Worm (Caenorhabditis elegans): ENCODE measurements around the gene peli-1.

peli-1 gene

DNA sequence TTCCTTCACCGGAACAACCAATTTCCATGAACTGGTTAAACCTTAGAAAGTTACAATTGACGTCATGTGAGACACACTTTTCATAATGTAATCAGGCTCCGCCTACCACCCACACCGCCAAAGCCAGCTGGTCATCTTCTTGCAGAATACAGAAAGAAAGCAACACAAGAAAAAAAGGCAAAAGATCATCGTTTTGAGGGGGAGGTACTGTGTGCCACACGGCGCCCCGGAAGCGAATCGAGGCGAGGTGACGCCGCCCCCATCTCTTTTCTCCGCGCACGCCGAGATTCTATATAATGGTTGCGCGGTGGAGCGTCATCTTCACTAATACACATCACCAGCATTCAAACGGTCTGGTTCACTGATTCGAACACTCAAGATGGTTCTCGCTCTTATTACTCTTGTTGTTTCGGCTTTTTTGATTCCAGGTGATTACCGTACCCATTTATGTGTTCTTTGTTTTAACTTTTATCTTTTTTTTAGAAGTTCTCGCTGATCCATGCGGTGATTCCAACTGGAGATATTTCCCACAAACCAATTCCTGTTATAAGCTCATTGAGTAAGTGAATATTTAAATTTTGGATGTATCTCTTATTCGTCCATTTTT lies 5.7 kb upstream of the peli-1 start, which contains the start of gene clec-1:
Gene clec-1 (plus strand): TSS at position 320 of the 607 bp plus-strand sequence.
- no peak for TF ChIP-seq ceh-43 (GFP tag; optimal IDR thresholded peaks at IDR 0.05)
- no peak for TF ChIP-seq flh-1 (GFP tag; optimal IDR thresholded peaks at IDR 0.05)
- TF ChIP-seq ceh-39 (tag; optimal IDR thresholded peaks at IDR 0.05) = no peak
- TF ChIP-seq mls-2 (tag; optimal IDR thresholded peaks at IDR 0.05) = no peak
- no peak for TF ChIP-seq sem-2 (GFP tag; optimal IDR thresholded peaks at IDR 0.05)
- TF ChIP-seq nhr-237 (tag; optimal IDR thresholded peaks at IDR 0.05) = no peak
- no peak for TF ChIP-seq ces-1 (GFP tag; optimal IDR thresholded peaks at IDR 0.05)
- TF ChIP-seq snpc-4 (tag; optimal IDR thresholded peaks at IDR 0.05) = no peak
- no peak for TF ChIP-seq ham-2 (GFP tag; optimal IDR thresholded peaks at IDR 0.05)
- no peak for TF ChIP-seq zip-8 (tag; optimal IDR thresholded peaks at IDR 0.05)
- no peak for TF ChIP-seq sptf-1 (tag; optimal IDR thresholded peaks at IDR 0.05)
- no peak for TF ChIP-seq nhr-76 (tag; optimal IDR thresholded peaks at IDR 0.05)
- no peak for TF ChIP-seq unc-39 (tag; optimal IDR thresholded peaks at IDR 0.05)

DNA sequence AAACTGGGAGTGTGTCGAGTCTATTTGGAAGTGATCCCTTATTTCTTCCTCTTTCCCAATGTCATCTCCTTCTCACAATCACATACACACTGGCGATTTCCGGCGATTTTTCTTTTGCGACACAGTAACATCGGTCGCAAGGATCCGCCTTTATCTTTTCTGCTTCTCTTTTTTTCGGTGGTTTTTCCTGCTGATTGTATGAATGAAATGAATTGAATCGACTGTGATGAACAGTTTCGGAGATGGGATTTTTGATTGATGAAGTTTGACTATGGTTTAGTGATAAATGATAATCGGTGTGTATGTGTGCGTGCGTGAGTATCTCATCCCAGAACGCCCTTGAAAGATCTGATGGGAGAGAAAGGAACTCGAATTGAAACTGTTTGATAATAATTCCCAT lies 4.5 kb upstream of the peli-1 start:
- TF ChIP-seq hlh-1 (tag; optimal IDR thresholded peaks at IDR 0.05) = no peak
- no peak for TF ChIP-seq nhr-12 (tag; optimal IDR thresholded peaks at IDR 0.05)
- no peak for TF ChIP-seq ceh-39 (tag; optimal IDR thresholded peaks at IDR 0.05)
- no peak for TF ChIP-seq ces-1 (GFP tag; optimal IDR thresholded peaks at IDR 0.05)
- no peak for TF ChIP-seq nhr-28 (tag; optimal IDR thresholded peaks at IDR 0.05)
- TF ChIP-seq mls-2 (tag; optimal IDR thresholded peaks at IDR 0.05) = no peak
- TF ChIP-seq sptf-1 (tag; optimal IDR thresholded peaks at IDR 0.05) = no peak
- TF ChIP-seq elt-3 (tag; optimal IDR thresholded peaks at IDR 0.05) = no peak
- no peak for TF ChIP-seq lin-13 (tag; optimal IDR thresholded peaks at IDR 0.05)
- TF ChIP-seq blmp-1 (tag; optimal IDR thresholded peaks at IDR 0.05) = no peak
- TF ChIP-seq mep-1 (tag; optimal IDR thresholded peaks at IDR 0.05) = no peak

DNA sequence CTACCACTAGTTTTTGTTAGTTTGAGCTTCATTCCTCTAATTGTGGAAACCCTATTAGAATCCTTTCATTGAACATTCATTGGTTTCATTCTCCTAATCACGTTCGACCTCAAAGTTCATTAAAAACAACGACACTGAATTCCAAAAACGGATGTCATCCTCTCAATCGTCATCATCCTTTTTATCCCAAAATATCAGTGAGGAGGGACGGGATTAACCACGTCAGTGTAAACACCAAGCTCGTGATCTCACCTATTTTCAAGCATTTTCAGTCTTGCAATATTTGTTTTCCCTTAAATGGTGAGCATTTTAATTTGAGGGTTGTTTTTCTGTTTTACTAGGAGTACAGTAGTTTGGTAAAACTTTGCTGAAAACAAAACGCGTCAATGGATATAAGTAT lies 1.1 kb upstream of the peli-1 start:
- TF ChIP-seq nhr-76 (tag; optimal IDR thresholded peaks at IDR 0.05) (no peak), ceh-43 (GFP tag; optimal IDR thresholded peaks at IDR 0.05) (no peak), unc-39 (tag; optimal IDR thresholded peaks at IDR 0.05) (no peak), elt-3 (tag; optimal IDR thresholded peaks at IDR 0.05) (no peak), drap-1 (GFP tag; optimal IDR thresholded peaks at IDR 0.05) (no peak), nhr-28 (tag; optimal IDR thresholded peaks at IDR 0.05) (no peak)

DNA sequence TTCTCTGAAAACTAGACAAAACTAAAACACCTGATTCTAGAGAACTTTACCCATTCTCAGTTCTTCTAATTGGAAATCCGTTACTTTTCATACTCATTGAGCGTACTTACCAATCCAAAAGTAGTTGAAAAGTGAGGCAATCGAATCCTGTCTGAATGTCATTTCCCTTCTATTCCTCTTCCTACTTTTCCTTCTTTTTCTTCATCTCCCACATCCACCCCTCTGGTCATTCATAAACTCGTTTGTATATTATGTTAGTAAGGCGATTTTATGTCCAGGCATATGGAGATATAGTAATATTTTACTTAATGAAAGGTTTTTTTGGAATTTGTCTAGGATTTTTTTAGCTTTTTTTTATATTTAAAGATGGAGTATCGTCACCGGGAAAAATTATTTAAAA lies 2.7 kb downstream of the peli-1 start:
- peak; percentile 78 for TF ChIP-seq ces-1 (GFP tag; optimal IDR thresholded peaks at IDR 0.05)
- TF ChIP-seq flh-1 (GFP tag; optimal IDR thresholded peaks at IDR 0.05) = no peak
- no peak for TF ChIP-seq nhr-76 (tag; optimal IDR thresholded peaks at IDR 0.05)
- no peak for TF ChIP-seq zip-8 (tag; optimal IDR thresholded peaks at IDR 0.05)

DNA sequence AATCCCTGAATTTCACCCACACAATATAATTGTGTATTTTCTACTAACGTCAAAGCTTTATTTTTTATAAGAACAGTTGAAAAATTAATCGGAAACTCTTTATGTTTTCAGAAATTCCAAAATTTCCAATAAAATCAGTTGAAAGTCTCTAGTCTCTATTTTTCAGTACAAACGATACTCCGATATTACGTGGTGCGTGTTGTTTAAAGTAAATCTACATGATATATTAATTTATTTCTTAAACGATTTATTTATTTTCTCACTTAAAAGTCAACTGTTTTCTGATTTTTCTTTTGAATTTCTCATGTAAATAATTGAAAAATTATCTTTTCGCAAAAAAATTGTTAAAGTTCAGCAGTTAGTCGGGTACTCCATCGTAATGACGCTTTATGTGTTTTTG lies 6.6 kb downstream of the peli-1 start:
- TF ChIP-seq ham-2 (GFP tag; optimal IDR thresholded peaks at IDR 0.05) = no peak
- TF ChIP-seq nhr-237 (tag; optimal IDR thresholded peaks at IDR 0.05) = no peak
- TF ChIP-seq sptf-1 (tag; optimal IDR thresholded peaks at IDR 0.05) = no peak
- no peak for TF ChIP-seq lin-32 (GFP tag; optimal IDR thresholded peaks at IDR 0.05)
- no peak for TF ChIP-seq lin-13 (tag; optimal IDR thresholded peaks at IDR 0.05)
- TF ChIP-seq nhr-28 (tag; optimal IDR thresholded peaks at IDR 0.05) = no peak
- TF ChIP-seq unc-39 (tag; optimal IDR thresholded peaks at IDR 0.05) = no peak
- no peak for TF ChIP-seq elt-3 (tag; optimal IDR thresholded peaks at IDR 0.05)
- no peak for TF ChIP-seq pha-4 (tag; optimal IDR thresholded peaks at IDR 0.05)
- TF ChIP-seq snpc-4 (tag; optimal IDR thresholded peaks at IDR 0.05) = no peak
- TF ChIP-seq ceh-39 (tag; optimal IDR thresholded peaks at IDR 0.05) = no peak
- TF ChIP-seq nhr-76 (tag; optimal IDR thresholded peaks at IDR 0.05) = no peak
- TF ChIP-seq sem-2 (GFP tag; optimal IDR thresholded peaks at IDR 0.05) = no peak
- no peak for TF ChIP-seq ceh-83 (GFP tag; optimal IDR thresholded peaks at IDR 0.05)
- TF ChIP-seq ztf-11 (tag; optimal IDR thresholded peaks at IDR 0.05) = no peak
- TF ChIP-seq M03D4.4 (tag; optimal IDR thresholded peaks at IDR 0.05) = no peak

DNA sequence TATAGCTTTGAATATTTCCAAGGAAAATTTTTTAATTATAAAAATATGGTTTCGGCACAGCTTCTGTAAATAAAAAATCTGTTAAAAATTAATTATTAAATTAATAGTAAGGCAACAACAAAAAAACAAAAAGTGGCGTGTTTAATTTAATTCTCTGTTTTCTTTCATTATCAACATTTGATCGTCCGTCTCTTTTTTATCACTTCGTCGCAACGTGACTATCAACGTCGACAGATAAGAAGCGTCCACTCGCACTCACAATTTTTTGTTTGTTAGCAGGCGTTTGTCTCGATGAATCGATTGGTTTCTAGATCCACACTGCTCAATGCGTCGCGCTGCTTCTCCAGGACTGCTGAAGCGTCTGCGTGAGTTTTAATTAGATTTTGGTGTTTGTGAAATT lies 7.0 kb downstream of the peli-1 start, which contains the start of gene gcst-1:
Gene gcst-1 (plus strand): TSS at position 277 of the 400 bp plus-strand sequence.
- TF ChIP-seq ceh-39 (tag; optimal IDR thresholded peaks at IDR 0.05) (no peak), M03D4.4 (tag; optimal IDR thresholded peaks at IDR 0.05) (no peak), drap-1 (GFP tag; optimal IDR thresholded peaks at IDR 0.05) (no peak), ztf-11 (tag; optimal IDR thresholded peaks at IDR 0.05) (no peak), mep-1 (tag; optimal IDR thresholded peaks at IDR 0.05) (no peak), unc-39 (tag; optimal IDR thresholded peaks at IDR 0.05) (no peak), mls-2 (tag; optimal IDR thresholded peaks at IDR 0.05) (no peak), pha-4 (tag; optimal IDR thresholded peaks at IDR 0.05) (no peak), elt-3 (tag; optimal IDR thresholded peaks at IDR 0.05) (no peak), cnd-1 (tag; optimal IDR thresholded peaks at IDR 0.05) (no peak), mab-5 (tag; optimal IDR thresholded peaks at IDR 0.05) (no peak), sem-2 (GFP tag; optimal IDR thresholded peaks at IDR 0.05) (no peak), nhr-12 (tag; optimal IDR thresholded peaks at IDR 0.05) (no peak), bed-3 (GFP tag; optimal IDR thresholded peaks at IDR 0.05) (no peak), ham-2 (GFP tag; optimal IDR thresholded peaks at IDR 0.05) (no peak), tbx-8 (GFP tag; optimal IDR thresholded peaks at IDR 0.05) (no peak), lin-32 (GFP tag; optimal IDR thresholded peaks at IDR 0.05) (no peak), nhr-28 (tag; optimal IDR thresholded peaks at IDR 0.05) (no peak), ceh-83 (GFP tag; optimal IDR thresholded peaks at IDR 0.05) (no peak)
